Worm (Caenorhabditis elegans) whole organism, late embryonic: ENCODE measurements around the gene F28G4.4.

ENCODE experiments used
- C08G9.2 ChIP-seq: sonication (generic microtip); optimal IDR thresholded peaks from 2 replicates; lab custom pipeline; 2016; ENCODE audit warnings: mild to moderate bottlenecking, missing genetic modification characterization, moderate library complexity, missing compliant biosample characterization
- F13H6.1 ChIP-seq: sonication (generic microtip); optimal IDR thresholded peaks from 2 replicates; lab custom pipeline; 2016; ENCODE audit warnings: missing genetic modification characterization, missing compliant biosample characterization
- ama-1 ChIP-seq: fragments of 150-350 bp; optimal IDR thresholded peaks from 2 replicates; lab custom pipeline; 2014
- ceh-18 ChIP-seq: sonication (generic microtip); optimal IDR thresholded peaks from 2 replicates; lab custom pipeline; 2016; ENCODE audit warnings: missing genetic modification characterization, missing compliant biosample characterization
- ceh-2 ChIP-seq: sonication (generic microtip); optimal IDR thresholded peaks from 2 replicates; lab custom pipeline; 2016; ENCODE audit warnings: missing genotype, missing genetic modification characterization, missing compliant biosample characterization
- ceh-22 ChIP-seq: sonication (generic microtip); optimal IDR thresholded peaks from 2 replicates; lab custom pipeline; 2017; ENCODE audit warnings: missing biosample characterization, missing genetic modification characterization
- ceh-30 ChIP-seq: fragments of 150-350 bp; optimal IDR thresholded peaks from 2 replicates; lab custom pipeline; 2014; ENCODE audit warnings: missing biosample characterization, missing genetic modification characterization
- ceh-31 ChIP-seq: sonication (generic microtip); optimal IDR thresholded peaks from 2 replicates; lab custom pipeline; 2016; ENCODE audit warnings: missing genetic modification characterization, missing compliant biosample characterization
- ceh-34 ChIP-seq: sonication (generic microtip); optimal IDR thresholded peaks from 2 replicates; lab custom pipeline; 2016; ENCODE audit warnings: mild to moderate bottlenecking, missing genetic modification characterization, missing compliant biosample characterization
- ceh-9 ChIP-seq: sonication (generic microtip); optimal IDR thresholded peaks from 2 replicates; lab custom pipeline; 2016; ENCODE audit warnings: mild to moderate bottlenecking, missing genetic modification characterization, inconsistent platforms, missing compliant biosample characterization
- dmd-4 ChIP-seq: sonication (generic microtip); optimal IDR thresholded peaks from 2 replicates; lab custom pipeline; 2016; ENCODE audit warnings: borderline replicate concordance, missing genetic modification characterization, missing compliant biosample characterization
- elt-2 ChIP-seq: sonication (generic microtip); optimal IDR thresholded peaks from 2 replicates; lab custom pipeline; 2016; ENCODE audit warnings: missing genetic modification reagents, missing genetic modification characterization, missing compliant biosample characterization
- elt-4 ChIP-seq: sonication (generic microtip); optimal IDR thresholded peaks from 2 replicates; lab custom pipeline; 2016; ENCODE audit warnings: missing genetic modification characterization, missing compliant biosample characterization
- ets-4 ChIP-seq: sonication (generic microtip); optimal IDR thresholded peaks from 2 replicates; lab custom pipeline; 2016; ENCODE audit warnings: missing genetic modification characterization, missing compliant biosample characterization
- eyg-1 ChIP-seq: sonication (generic microtip); optimal IDR thresholded peaks from 2 replicates; lab custom pipeline; 2016; ENCODE audit warnings: missing genotype, missing genetic modification characterization, missing compliant biosample characterization
- fkh-10 ChIP-seq: fragments of 150-350 bp; optimal IDR thresholded peaks from 2 replicates; lab custom pipeline; 2014; ENCODE audit warnings: missing biosample characterization, missing genetic modification reagents, missing genetic modification characterization
- fkh-6 ChIP-seq: sonication (generic microtip); optimal IDR thresholded peaks from 2 replicates; lab custom pipeline; 2016; ENCODE audit warnings: missing genetic modification characterization, missing compliant biosample characterization
- gmeb-2 ChIP-seq: sonication (generic microtip); optimal IDR thresholded peaks from 2 replicates; lab custom pipeline; 2016; ENCODE audit warnings: missing genetic modification characterization, inconsistent platforms, missing compliant biosample characterization
- hlh-30 ChIP-seq: sonication (generic microtip); optimal IDR thresholded peaks from 2 replicates; lab custom pipeline; 2017; ENCODE audit warnings: antibody characterized with exemption, missing genetic modification characterization, missing compliant biosample characterization; ENCODE audit not compliant: insufficient read depth
- hlh-8 ChIP-seq: sonication (generic microtip); optimal IDR thresholded peaks from 2 replicates; lab custom pipeline; 2016; ENCODE audit warnings: missing genotype, missing genetic modification characterization, missing compliant biosample characterization
- lim-6 ChIP-seq: sonication (generic microtip); optimal IDR thresholded peaks from 2 replicates; lab custom pipeline; 2016; ENCODE audit warnings: missing genetic modification characterization, missing compliant biosample characterization
- lin-11 ChIP-seq: fragments of 200-800 bp; sonication (Bioruptor generic); optimal IDR thresholded peaks from 2 replicates; lab custom pipeline; 2018; ENCODE audit warnings: mild to moderate bottlenecking, missing genetic modification characterization, missing compliant biosample characterization
- madf-2 ChIP-seq: sonication (generic microtip); optimal IDR thresholded peaks from 2 replicates; lab custom pipeline; 2017; ENCODE audit warnings: missing genetic modification characterization, missing compliant biosample characterization
- mec-3 ChIP-seq: sonication (generic microtip); optimal IDR thresholded peaks from 2 replicates; lab custom pipeline; 2016; ENCODE audit warnings: borderline replicate concordance, missing genetic modification characterization, missing compliant biosample characterization
- nhr-11 ChIP-seq: fragments of 150-350 bp; optimal IDR thresholded peaks from 2 replicates; lab custom pipeline; 2014; ENCODE audit warnings: missing biosample characterization, missing genetic modification characterization
- nhr-232 ChIP-seq: sonication (generic microtip); optimal IDR thresholded peaks from 2 replicates; lab custom pipeline; 2016; ENCODE audit warnings: missing genetic modification characterization, missing compliant biosample characterization
- npax-4 ChIP-seq: sonication (generic microtip); optimal IDR thresholded peaks from 2 replicates; lab custom pipeline; 2016; ENCODE audit warnings: missing genetic modification characterization, missing compliant biosample characterization
- pag-3 ChIP-seq: sonication (generic microtip); optimal IDR thresholded peaks from 2 replicates; lab custom pipeline; 2016; ENCODE audit warnings: missing compliant biosample characterization, missing genetic modification characterization, borderline replicate concordance
- pat-9 ChIP-seq: fragments of 200-800 bp; sonication (Bioruptor generic); optimal IDR thresholded peaks from 2 replicates; lab custom pipeline; 2018; ENCODE audit warnings: mild to moderate bottlenecking, missing genetic modification characterization, moderate library complexity, missing compliant biosample characterization
- pax-1 ChIP-seq: fragments of 150-350 bp; optimal IDR thresholded peaks from 2 replicates; lab custom pipeline; 2014; ENCODE audit warnings: missing biosample characterization, missing genetic modification characterization
- pha-4 ChIP-seq: fragments of 150-350 bp; optimal IDR thresholded peaks from 2 replicates; lab custom pipeline; 2018; ENCODE audit warnings: missing biosample characterization, missing genetic modification reagents, missing genetic modification characterization
- pqm-1 ChIP-seq: sonication (generic microtip); optimal IDR thresholded peaks from 2 replicates; lab custom pipeline; 2016; ENCODE audit warnings: missing genetic modification characterization, missing compliant biosample characterization
- ref-2 ChIP-seq: sonication (generic microtip); optimal IDR thresholded peaks from 2 replicates; lab custom pipeline; 2016; ENCODE audit warnings: missing genetic modification characterization, missing compliant biosample characterization
- rnt-1 ChIP-seq: sonication (generic microtip); optimal IDR thresholded peaks from 2 replicates; lab custom pipeline; 2016; ENCODE audit warnings: missing genetic modification characterization, missing compliant biosample characterization
- tbx-7 ChIP-seq: sonication (generic microtip); optimal IDR thresholded peaks from 2 replicates; lab custom pipeline; 2016; ENCODE audit warnings: missing genotype, missing genetic modification characterization, missing compliant biosample characterization
- unc-3 ChIP-seq, 2 experiments: fragments of 200-800 bp in 1 of 2; sonication (Bioruptor generic) in 1 of 2; sonication (generic microtip) in 1 of 2; conservative IDR thresholded peaks in 1 of 2; optimal IDR thresholded peaks in 1 of 2; 2 replicates each; pipeline versions ENCODE4 v1.3.6 to Lab custom; 2016 to 2022; ENCODE audit warnings: missing compliant biosample characterization in 2 of 2, missing genetic modification characterization in 2 of 2, missing genetic modification reagents in 1 of 2
- unc-42 ChIP-seq: sonication (generic microtip); optimal IDR thresholded peaks from 2 replicates; lab custom pipeline; 2016; ENCODE audit warnings: missing genotype, missing genetic modification characterization, missing compliant biosample characterization
- unc-86 ChIP-seq: sonication (generic microtip); optimal IDR thresholded peaks from 2 replicates; lab custom pipeline; 2016; ENCODE audit warnings: missing genetic modification characterization, missing compliant biosample characterization
- zip-5 ChIP-seq: sonication (generic microtip); optimal IDR thresholded peaks from 2 replicates; lab custom pipeline; 2016; ENCODE audit warnings: missing genetic modification characterization, missing compliant biosample characterization
- ztf-16 ChIP-seq: sonication (generic microtip); optimal IDR thresholded peaks from 2 replicates; lab custom pipeline; 2017; ENCODE audit warnings: missing genetic modification characterization, missing compliant biosample characterization

Gene F28G4.4

DNA sequence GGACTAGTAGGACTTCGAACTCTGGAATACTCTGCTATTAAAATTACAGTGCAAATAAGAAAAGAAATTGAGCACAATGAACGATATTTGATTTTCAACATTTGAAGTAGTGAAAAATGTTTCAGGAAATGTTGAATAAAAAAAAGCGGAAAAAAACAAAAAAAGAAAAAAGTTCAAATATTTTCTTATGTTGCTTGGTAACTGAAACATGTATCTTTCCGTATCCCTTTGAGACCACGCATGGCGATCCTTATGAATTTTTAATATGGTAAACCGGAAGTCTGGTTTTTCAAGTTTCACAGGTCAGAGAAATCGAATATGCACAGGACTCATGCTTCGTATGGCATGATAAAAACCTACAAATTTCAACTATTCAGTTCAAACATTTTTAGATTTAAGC is 1.9 kb upstream of the F28G4.4 start, which contains the start of gene F28G4.3:
Gene F28G4.3 (minus strand): TSS at position 101 of the 400 bp plus-strand sequence.
- TF ChIP-seq ztf-16 (tag; lab: Kevin White, UChicago) = no peak
- TF ChIP-seq gmeb-2 = no peak
- TF ChIP-seq ceh-34 (tag; lab: Kevin White, UChicago) = no peak
- TF ChIP-seq F13H6.1 = no peak
- TF ChIP-seq ceh-31 (tag; lab: Kevin White, UChicago) = no peak
- no peak for TF ChIP-seq C08G9.2 (tag; lab: Kevin White, UChicago)
- no peak for TF ChIP-seq zip-5 (tag; lab: Kevin White, UChicago)
- no peak for TF ChIP-seq dmd-4 (tag; lab: Kevin White, UChicago)
- no peak for TF ChIP-seq unc-86
- TF ChIP-seq ceh-2 (tag; lab: Kevin White, UChicago) = no peak
- TF ChIP-seq mec-3 (tag; lab: Kevin White, UChicago) = no peak

DNA sequence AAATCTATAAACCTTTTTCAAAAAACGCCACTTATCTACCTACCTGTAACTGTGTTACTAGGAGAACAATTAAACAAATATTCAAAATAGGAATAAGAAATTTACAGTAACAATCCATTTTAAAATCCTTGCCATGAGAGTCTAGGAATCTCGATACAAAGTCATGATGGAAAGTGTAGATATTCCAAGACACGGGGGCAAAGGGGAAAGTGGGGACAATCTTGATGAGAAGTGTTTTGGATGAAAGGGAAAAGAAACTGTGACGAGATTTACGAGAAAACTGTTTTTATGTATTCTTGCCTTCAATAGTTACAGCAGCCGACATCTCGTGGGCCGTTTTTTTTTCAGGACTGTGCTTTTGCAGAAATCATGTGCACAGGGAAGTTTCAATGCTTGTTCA is 3.5 kb downstream of the F28G4.4 start, which contains the start of gene F28G4.2:
Gene F28G4.2 (minus strand): TSS at position 175 of the 400 bp plus-strand sequence.
- TF ChIP-seq madf-2 (tag; lab: Kevin White, UChicago) = no peak
- no peak for TF ChIP-seq ets-4 (tag; lab: Kevin White, UChicago)
- TF ChIP-seq tbx-7 (tag; lab: Kevin White, UChicago) = no peak
- no peak for TF ChIP-seq F13H6.1
- TF ChIP-seq dmd-4 (tag; lab: Kevin White, UChicago) = no peak
- no peak for TF ChIP-seq ama-1 (lab: Kevin White, UChicago)
- TF ChIP-seq unc-42 (tag; lab: Kevin White, UChicago) = no peak
- no peak for TF ChIP-seq ref-2
- no peak for TF ChIP-seq elt-4 (tag; lab: Kevin White, UChicago)
- no peak for TF ChIP-seq ceh-18 (tag; lab: Kevin White, UChicago)
- TF ChIP-seq, all 69 proteins: peak for 0

DNA sequence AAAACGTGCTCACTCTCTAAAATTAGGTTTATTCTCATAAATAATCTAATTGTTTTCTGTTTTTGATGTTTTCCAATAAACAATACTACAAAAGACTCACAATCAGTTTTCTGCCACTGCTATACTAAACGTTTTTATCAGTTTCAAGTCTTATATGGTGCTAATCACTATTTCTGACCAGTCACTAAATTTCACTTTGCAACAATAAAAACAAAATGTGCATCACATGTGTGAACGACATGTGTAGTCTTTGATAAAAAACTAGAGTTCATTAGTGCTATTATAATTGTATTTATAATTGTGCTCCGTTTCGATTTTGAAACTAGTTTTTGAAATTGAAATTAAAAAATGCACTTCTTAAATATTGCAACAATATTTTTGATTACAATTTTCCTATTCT is 7.8 kb downstream of the F28G4.4 start, which contains the start of gene cyp-37B1:
Gene cyp-37B1 (plus strand): TSS at position 199 of the 400 bp plus-strand sequence.
- TF ChIP-seq elt-2 (tag; lab: Kevin White, UChicago) (peak; percentile 18), mec-3 (tag; lab: Kevin White, UChicago) (no peak)
- TF ChIP-seq, all 69 proteins: peak for 1

DNA sequence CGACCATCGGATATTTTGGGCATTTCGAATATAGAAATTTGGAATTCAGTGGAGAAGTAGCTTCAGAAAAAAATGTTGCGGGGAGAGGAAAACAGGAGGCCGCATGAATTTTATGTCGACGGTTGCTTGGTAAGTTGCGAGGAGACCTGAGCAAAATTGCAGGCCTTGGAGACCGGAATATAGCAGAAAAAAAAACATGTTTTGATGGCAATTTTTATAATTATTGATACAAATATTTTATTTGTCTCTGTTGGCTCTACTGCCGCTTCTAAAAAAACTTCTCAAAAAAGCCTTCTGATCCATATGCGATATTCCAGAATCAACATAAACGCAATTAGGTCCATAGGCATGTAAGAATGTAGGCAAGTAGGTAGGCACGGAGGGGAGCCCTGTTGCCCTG is 10.3 kb downstream of the F28G4.4 start, which contains the start of gene pacl-1:
Gene pacl-1 (minus strand): TSS at position 101 of the 400 bp plus-strand sequence.
- no peak for TF ChIP-seq lin-11 (tag; lab: Kevin White, UChicago)
- no peak for TF ChIP-seq npax-4
- TF ChIP-seq hlh-30 = no peak
- TF ChIP-seq, all 69 proteins: peak for 0

DNA sequence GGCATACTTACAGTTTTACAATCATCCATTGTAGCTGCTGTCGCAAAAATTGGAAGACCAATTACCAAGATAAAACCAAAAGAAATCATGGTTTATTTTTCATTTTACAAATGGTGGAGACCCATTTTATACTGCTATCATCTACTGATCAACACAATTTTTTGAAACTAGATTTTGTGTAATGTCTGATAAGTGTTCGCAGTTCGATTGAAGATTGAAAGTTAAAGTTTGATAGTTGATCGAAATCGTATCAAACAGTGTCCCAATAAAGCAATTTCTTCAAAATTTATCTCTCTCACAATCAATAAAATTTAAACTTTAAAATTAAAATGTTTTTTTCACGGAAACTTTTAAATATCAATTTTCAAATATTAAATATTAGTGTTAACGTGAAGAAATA is 14.6 kb downstream of the F28G4.4 start, which contains the start of gene T13F3.6:
Gene T13F3.6 (minus strand): TSS at position 101 of the 400 bp plus-strand sequence.
- TF ChIP-seq npax-4 (no peak), lim-6 (tag; lab: Kevin White, UChicago) (no peak), fkh-6 (tag; lab: Kevin White, UChicago) (no peak), ceh-22 (tag; lab: Kevin White, UChicago) (no peak), nhr-232 (no peak), rnt-1 (tag; lab: Kevin White, UChicago) (no peak), pat-9 (tag; lab: Kevin White, UChicago) (no peak)
- TF ChIP-seq, all 69 proteins: peak for 0

DNA sequence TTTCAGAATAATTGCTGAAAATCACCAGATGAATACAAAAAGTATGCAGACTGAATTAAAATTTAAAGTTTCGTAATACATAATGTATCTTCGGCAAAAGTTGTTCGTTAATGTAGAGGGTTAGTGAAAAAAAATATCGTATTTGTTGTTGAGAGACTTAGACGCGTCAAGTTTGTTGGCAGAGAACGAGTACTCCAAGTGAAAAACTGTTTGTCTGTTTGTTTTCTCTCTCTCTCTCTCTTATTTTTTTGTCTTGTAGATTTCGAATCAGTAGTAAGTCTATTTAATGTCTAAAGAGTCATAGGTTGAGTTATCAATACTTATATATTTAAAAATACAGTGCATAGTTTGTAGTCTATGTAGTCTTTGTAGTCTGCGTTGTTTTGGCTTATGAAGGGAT is 16.1 kb downstream of the F28G4.4 start, which contains the start of the genes fbxa-2 and T13F3.8:
Gene fbxa-2 (minus strand): TSS at position 101 of the 400 bp plus-strand sequence.
Gene T13F3.8 (plus strand): TSS at position 245 of the 400 bp plus-strand sequence.
- no peak for TF ChIP-seq eyg-1 (tag; lab: Kevin White, UChicago)
- TF ChIP-seq ceh-30 (tag; lab: Kevin White, UChicago) = no peak
- TF ChIP-seq ceh-9 = no peak
- no peak for TF ChIP-seq pag-3 (tag; lab: Kevin White, UChicago)
- no peak for TF ChIP-seq mec-3 (tag; lab: Kevin White, UChicago)
- no peak for TF ChIP-seq pax-1
- no peak for TF ChIP-seq pha-4 (tag; lab: Kevin White, UChicago)
- TF ChIP-seq pqm-1 (tag; lab: Kevin White, UChicago) = no peak
- TF ChIP-seq fkh-10 = no peak
- TF ChIP-seq unc-3 (GFP tag; conservative IDR thresholded peaks at IDR 0.05; lab: Robert Waterston, UW) = no peak
- TF ChIP-seq unc-3 (tag; optimal IDR thresholded peaks at IDR 0.05; lab: Kevin White, UChicago) = no peak
- no peak for TF ChIP-seq C08G9.2 (tag; lab: Kevin White, UChicago)
- no peak for TF ChIP-seq hlh-8 (tag; lab: Kevin White, UChicago)
- no peak for TF ChIP-seq unc-42 (tag; lab: Kevin White, UChicago)
- TF ChIP-seq elt-2 (tag; lab: Kevin White, UChicago) = no peak
- no peak for TF ChIP-seq nhr-11 (tag; lab: Kevin White, UChicago)
